Worm (Caenorhabditis elegans): Measurements from ENCODE around the gene Y55F3BL.6.

The Y55F3BL.6 gene

ce11 chrIV:831796-832486 is 25.1 kb upstream of the Y55F3BL.6 start, which contains the start of the genes madf-1 and Y55F3BR.10:
Gene madf-1 (minus strand): TSS chrIV:831896.
Gene Y55F3BR.10 (plus strand): TSS chrIV:832436.
- TF ChIP-seq egl-27 (tag; optimal IDR thresholded peaks at IDR 0.05) (no peak), nhr-11 (tag; optimal IDR thresholded peaks at IDR 0.05) (no peak), xbp-1 (tag; optimal IDR thresholded peaks at IDR 0.05) (no peak), ztf-11 (tag; optimal IDR thresholded peaks at IDR 0.05) (no peak), nhr-19 (GFP tag; conservative IDR thresholded peaks at IDR 0.05) (no peak), ceh-90 (tag; optimal IDR thresholded peaks at IDR 0.05) (no peak), lin-15B (tag; optimal IDR thresholded peaks at IDR 0.05) (no peak), efl-1 (optimal IDR thresholded peaks at IDR 0.05) (no peak), efl-1 (GFP tag; optimal IDR thresholded peaks at IDR 0.05 in 1 of 2) (no peak), tbx-2 (tag; optimal IDR thresholded peaks at IDR 0.05) (no peak), unc-62 (GFP tag; optimal IDR thresholded peaks at IDR 0.05) (no peak), fos-1 (tag; optimal IDR thresholded peaks at IDR 0.05) (no peak), ceh-63 (GFP tag; optimal IDR thresholded peaks at IDR 0.05) (no peak), sup-37 (GFP tag; optimal IDR thresholded peaks at IDR 0.05) (no peak)

DNA sequence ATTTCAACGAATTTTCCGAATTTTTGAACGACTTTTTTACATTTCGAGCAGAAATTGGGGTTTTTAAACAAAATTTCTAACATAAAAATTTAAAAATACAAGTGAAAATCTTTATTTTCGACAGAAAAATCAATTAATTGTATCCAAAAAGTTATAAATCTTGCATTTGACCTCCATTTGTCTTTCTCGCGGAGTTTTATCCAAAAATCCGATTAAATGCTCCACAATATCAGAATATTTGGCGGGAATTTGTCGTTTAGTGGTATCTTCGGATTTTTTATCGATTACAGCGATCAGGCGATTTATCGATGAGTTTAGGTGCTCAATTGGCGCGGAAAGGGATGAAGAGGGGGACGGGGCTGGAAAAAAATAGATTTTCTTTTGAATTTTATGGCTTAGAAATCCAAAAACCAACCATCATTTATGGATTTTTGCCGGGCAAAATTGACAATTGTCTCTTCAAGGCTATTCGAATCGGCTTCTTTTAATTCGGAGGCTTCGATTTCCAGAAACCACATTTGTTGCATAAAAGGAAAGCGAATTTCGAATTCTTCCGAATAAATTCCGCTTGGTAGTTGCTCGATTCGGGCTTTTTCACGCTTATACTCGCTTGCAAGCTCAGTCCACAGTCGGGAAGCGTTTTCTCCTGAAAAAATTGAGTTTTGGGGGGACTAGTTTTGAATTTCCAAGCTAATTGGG is 23.5 kb upstream of the Y55F3BL.6 start:
- TF ChIP-seq efl-1 (optimal IDR thresholded peaks at IDR 0.05) = no peak
- peak in 1 of 2 experiments; percentile 54 for TF ChIP-seq efl-1 (GFP tag; optimal IDR thresholded peaks at IDR 0.05 in 1 of 2)
- no peak for TF ChIP-seq nhr-47 (tag; optimal IDR thresholded peaks at IDR 0.05)

- TF ChIP-seq unc-30 (tag; optimal IDR thresholded peaks at IDR 0.05) = no peak
- no peak for TF ChIP-seq rnt-1 (tag; optimal IDR thresholded peaks at IDR 0.05)
- no peak for TF ChIP-seq irx-1 (tag; optimal IDR thresholded peaks at IDR 0.05)
- TF ChIP-seq unc-62 (GFP tag; optimal IDR thresholded peaks at IDR 0.05) = no peak
- TF ChIP-seq nhr-20 (tag; optimal IDR thresholded peaks at IDR 0.05) = no peak
Measured at ce11 chrIV:829691-830090, 22.8 kb upstream of the Y55F3BL.6 start.

ce11 chrIV:829107-829506 is 22.2 kb upstream of the Y55F3BL.6 start:
- no peak for TF ChIP-seq C04F5.9 (tag; optimal IDR thresholded peaks at IDR 0.05)
- TF ChIP-seq aha-1 (tag; optimal IDR thresholded peaks at IDR 0.05) = no peak
- TF ChIP-seq F16B12.6 (tag; optimal IDR thresholded peaks at IDR 0.05) = no peak
- no peak for TF ChIP-seq pqm-1 (tag; optimal IDR thresholded peaks at IDR 0.05)
- TF ChIP-seq lin-39 (tag; optimal IDR thresholded peaks at IDR 0.05) = no peak
- peak; percentile 23 for TF ChIP-seq nhr-71 (tag; optimal IDR thresholded peaks at IDR 0.05)
- TF ChIP-seq alr-1 (tag; optimal IDR thresholded peaks at IDR 0.05; ENCODE audit: borderline replicate concordance) = no peak
- TF ChIP-seq mab-9 (GFP tag; IDR thresholded peaks at IDR 0.05) = no peak
- TF ChIP-seq unc-130 (tag; optimal IDR thresholded peaks at IDR 0.05) = no peak
- TF ChIP-seq nhr-12 (tag; optimal IDR thresholded peaks at IDR 0.05) = no peak
- TF ChIP-seq blmp-1 (tag; optimal IDR thresholded peaks at IDR 0.05) = no peak
- no peak for TF ChIP-seq sptf-1 (tag; optimal IDR thresholded peaks at IDR 0.05)
- no peak for TF ChIP-seq elt-3 (tag; optimal IDR thresholded peaks at IDR 0.05)
- no peak for TF ChIP-seq isw-1 (GFP tag; IDR thresholded peaks at IDR 0.05)
- TF ChIP-seq unc-62 (GFP tag; optimal IDR thresholded peaks at IDR 0.05) = no peak
- TF ChIP-seq mdl-1 (tag; optimal IDR thresholded peaks at IDR 0.05) = no peak
- no peak for TF ChIP-seq ama-1 (optimal IDR thresholded peaks at IDR 0.05)
- no peak for TF ChIP-seq pag-3 (tag; optimal IDR thresholded peaks at IDR 0.05; ENCODE audit: borderline replicate concordance, insufficient read depth)
- no peak for TF ChIP-seq elt-2 (tag; optimal IDR thresholded peaks at IDR 0.05)
- TF ChIP-seq lin-13 (GFP tag; optimal IDR thresholded peaks at IDR 0.05) = no peak
- no peak for TF ChIP-seq nhr-76 (tag; optimal IDR thresholded peaks at IDR 0.05)
- peak; percentile 90 for TF ChIP-seq fkh-8 (tag; optimal IDR thresholded peaks at IDR 0.05)
- TF ChIP-seq nhr-85 (tag) = peak; percentile 19
- TF ChIP-seq nhr-47 (tag; optimal IDR thresholded peaks at IDR 0.05) = peak; percentile 6
- TF ChIP-seq dsc-1 (tag; optimal IDR thresholded peaks at IDR 0.05) = peak; percentile 5
- no peak for TF ChIP-seq xbp-1 (tag; optimal IDR thresholded peaks at IDR 0.05)
